Worm (Caenorhabditis elegans) whole organism, dauer: ENCODE results near the gene T09A5.15.

Experiments used
- unc-62 ChIP-seq: sonication (generic microtip); optimal IDR thresholded peaks from 2 replicates; lab custom pipeline; 2017; ENCODE audit warnings: missing biosample characterization, missing genetic modification reagents, missing genetic modification characterization

T09A5.15 gene

DNA sequence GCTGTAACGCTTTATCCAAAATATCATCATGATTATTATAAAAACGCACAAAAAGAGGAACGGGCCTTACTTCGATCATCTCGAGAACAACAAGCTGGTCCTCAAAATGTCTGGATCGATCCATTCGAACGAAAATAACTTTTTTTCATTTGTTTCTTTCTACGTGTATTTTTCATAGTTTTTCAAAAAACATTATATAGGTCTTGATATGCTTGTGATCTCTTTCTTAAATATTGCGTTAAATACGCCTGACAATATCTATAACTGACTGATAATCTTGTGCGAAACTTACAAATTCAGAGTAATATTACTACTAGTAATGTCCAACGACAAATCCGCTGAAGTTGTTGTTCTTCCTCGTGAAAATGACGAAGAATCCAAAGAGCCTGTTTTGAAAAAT, 341 bp downstream of the T09A5.15 start, which contains the start of gene sds-22:
Gene sds-22, plus strand, starts transcription at position 301 of the 400 bp plus-strand sequence.
- no peak for TF ChIP-seq unc-62

- TF ChIP-seq unc-62, result no peak
Measured at ce11 chrII:7860221-7860928, 2.6 kb downstream of the T09A5.15 start, which contains the start of gene lin-5. TSS of gene lin-5 (plus strand) at chrII:7860574.

DNA sequence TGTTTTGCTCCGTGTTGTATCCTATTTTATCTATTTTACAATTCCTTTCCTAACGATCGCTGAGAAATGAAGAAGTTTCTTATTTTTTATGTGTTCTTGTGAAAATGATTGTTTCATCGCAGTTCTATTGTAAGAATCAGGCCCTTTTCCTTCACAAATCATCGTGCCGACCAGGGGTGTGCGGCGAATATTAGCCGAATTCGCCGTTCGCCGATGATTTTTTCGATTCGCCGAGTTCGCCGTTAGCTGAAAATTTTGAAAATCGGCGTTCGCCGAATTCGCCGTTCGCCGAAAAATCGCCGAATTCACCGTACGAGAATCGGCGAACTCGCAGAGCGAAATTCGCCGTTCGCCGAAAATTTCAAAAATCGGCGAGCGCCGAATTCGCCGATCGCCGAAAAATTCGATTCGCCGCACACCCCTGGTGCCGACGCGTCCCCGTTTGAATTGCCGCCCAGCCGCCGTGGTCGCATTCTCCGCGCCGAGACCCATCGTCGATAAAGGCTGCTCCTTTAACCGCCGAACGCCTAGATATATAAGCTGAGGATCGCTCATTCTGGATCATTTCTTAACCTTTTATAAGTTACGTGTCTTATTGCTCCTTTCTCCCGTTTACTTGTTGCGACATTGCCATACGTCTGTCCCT, 5.8 kb downstream of the T09A5.15 start:
- TF ChIP-seq unc-62, result no peak

DNA sequence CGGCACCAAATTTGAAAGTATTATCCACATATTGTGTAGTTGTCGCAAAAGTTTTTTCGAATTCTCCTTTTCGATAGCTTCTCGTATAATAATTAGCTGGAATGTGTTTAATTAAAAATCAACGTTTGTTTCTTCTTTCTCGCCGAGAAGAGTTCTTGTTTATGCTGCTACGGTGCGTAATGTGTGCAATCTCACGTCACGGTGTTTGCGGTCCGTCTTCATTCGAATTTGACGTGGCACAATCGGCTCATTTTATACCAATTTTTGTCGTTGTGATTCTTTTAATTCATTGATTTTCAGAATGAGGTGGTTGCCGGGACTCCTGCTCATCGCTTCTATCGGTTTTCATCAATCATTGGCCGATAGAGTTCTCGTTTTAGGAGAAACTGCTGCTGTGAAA, 6.4 kb downstream of the T09A5.15 start, which contains the start of gene ostb-1:
Gene ostb-1, plus strand, starts transcription at position 301 of the 400 bp plus-strand sequence.
- TF ChIP-seq unc-62, result no peak

DNA sequence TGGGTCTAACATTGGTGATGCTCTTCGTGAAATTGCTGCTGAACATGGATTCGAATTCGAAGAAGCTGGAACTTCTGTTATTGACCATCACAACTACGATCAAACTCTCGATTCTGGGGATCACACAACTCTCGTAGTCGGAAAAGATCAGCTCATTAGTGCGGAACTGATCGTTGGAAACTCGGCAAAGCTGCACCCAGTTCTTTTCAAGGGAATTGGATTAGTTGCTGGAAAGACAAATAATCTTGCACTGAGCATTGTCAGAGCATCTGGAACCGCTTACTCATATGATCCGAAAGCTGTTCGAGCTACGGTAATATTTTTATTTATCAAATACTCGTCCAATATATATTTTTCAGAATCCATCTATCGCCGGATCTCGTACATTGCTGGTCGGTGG, 7.1 kb downstream of the T09A5.15 start:
- no peak for TF ChIP-seq unc-62

ce11 chrII:7866081-7866480, 8.3 kb downstream of the T09A5.15 start:
- TF ChIP-seq unc-62, result no peak

- no peak for TF ChIP-seq unc-62
Measured at ce11 chrII:7870062-7870461, 12.3 kb downstream of the T09A5.15 start, which contains the start of gene ztf-17. TSS of gene ztf-17 (minus strand) at chrII:7870162.

DNA sequence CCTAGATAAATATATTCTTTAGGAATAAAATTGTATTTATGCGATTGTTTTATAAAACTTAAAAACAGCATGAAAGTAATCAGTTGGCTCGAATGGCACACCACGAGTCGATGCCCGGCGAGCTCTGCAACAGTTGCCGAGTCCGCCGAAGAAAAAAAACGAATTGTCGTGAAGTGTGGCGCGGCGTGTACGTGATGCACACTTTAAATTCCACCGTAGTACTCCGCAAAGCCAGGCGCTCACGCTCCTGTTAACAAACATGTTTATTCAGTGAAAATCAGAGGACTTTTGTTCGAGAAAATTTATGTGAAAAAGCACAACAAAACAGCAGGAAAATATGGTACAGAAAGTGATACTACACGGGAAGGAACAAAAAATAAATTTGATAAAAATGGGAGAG, 12.9 kb downstream of the T09A5.15 start:
- no peak for TF ChIP-seq unc-62

ce11 chrII:7873843-7874372, 16.1 kb downstream of the T09A5.15 start, which contains the start of gene T01H3.3:
TSS of gene T01H3.3 (minus strand) at chrII:7873893.
- no peak for TF ChIP-seq unc-62

ce11 chrII:7877744-7878468, 20.1 kb downstream of the T09A5.15 start, which contains the start of gene T01H3.2:
TSS of gene T01H3.2 (minus strand) at chrII:7877994.
- no peak for TF ChIP-seq unc-62

DNA sequence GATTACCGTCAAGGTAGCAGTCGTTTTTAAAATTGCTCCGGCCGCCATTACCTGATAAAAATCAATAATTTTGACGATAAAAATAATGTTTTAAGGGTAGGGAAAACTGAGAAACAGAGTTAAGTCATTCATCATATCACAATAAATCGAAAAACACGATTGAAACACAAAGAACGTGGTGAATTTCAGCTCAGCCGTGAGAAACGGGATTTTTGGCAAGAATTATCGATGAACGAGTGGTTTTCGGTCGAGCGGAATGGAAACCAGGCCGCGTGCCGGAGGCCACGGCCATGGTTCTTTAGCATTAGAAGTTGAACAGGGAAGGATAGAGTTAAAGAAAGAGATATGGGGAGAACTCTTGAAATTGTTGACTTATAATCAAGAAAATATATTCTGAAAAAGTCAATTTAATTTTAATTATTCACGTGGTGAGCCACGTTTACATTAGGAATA, 21.5 kb downstream of the T09A5.15 start, which contains the start of the genes vha-4 and T01H3.5:
Gene vha-4, minus strand, starts transcription at position 51 of the 453 bp plus-strand sequence.
Gene T01H3.5, plus strand, starts transcription at position 351 of the 453 bp plus-strand sequence.
- no peak for TF ChIP-seq unc-62

- TF ChIP-seq unc-62, result no peak
Measured at ce11 chrII:7880373-7880862, 22.7 kb downstream of the T09A5.15 start, which contains the start of gene perm-1. TSS of gene perm-1 (plus strand) at chrII:7880812.

DNA sequence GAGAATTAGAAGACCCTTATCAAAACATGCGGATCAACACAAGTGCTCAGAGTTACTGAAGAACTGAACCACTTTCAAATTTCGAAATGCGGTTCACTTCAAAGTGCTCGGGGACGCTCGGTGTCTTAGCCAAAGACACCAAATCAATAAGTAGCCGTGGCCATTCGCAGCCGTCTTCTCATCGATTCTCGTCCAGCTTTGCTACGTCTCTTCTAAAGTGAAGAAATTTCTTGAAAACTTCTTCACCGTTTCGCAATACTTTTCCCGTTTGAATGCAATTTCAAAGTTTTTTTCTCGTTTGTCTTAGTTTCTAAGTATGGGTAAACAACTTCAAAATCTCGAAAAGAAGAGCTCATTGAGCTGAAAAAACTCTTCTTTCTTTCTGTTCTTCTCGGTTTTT, 27.1 kb downstream of the T09A5.15 start:
- no peak for TF ChIP-seq unc-62

ce11 chrII:7887295-7887694, 29.5 kb downstream of the T09A5.15 start:
- no peak for TF ChIP-seq unc-62

DNA sequence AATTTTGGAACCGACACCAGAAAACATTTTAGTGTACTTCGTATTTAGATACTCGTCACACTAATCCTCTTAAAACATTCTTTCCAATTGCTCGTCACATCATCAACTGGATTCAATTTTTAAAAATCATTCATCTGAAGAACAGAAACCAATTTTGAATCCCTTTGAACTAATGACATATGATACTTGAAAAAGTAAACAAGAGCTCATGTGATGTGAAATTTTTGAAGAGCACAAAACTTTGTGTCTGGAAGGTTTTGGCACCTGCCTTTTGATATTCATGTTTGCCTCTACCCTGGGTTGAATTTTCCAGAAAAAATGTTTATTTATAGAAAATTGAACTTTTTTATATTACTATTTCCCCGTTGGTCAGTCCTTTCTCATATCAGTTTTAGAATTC, 31.0 kb downstream of the T09A5.15 start:
- TF ChIP-seq unc-62, result no peak

- TF ChIP-seq unc-62, result no peak
Measured at ce11 chrII:7889321-7889720, 31.6 kb downstream of the T09A5.15 start.
